Fruit fly (Drosophila melanogaster) whole organism, embryonic: ENCODE results near the gene CG31161.

ENCODE experiments used
- CG12769 ChIP-seq: fragments of 200-800 bp; sonication (Bioruptor generic); optimal IDR thresholded peaks from 2 replicates; lab custom pipeline; 2019; ENCODE audit warnings: missing biosample characterization, mild to moderate bottlenecking, missing genetic modification characterization, moderate library complexity
- CG30431 ChIP-seq: fragments of 200-800 bp; sonication (Bioruptor generic); optimal IDR thresholded peaks from 2 replicates; lab custom pipeline; 2017; ENCODE audit warnings: missing biosample characterization, missing genetic modification characterization
- CG7357 ChIP-seq: fragments of 200-800 bp; sonication (Bioruptor generic); IDR thresholded peaks from 3 replicates; pipeline ENCODE4 v1.3.6; 2022; ENCODE audit warnings: missing biosample characterization, missing genetic modification characterization
- CG8359 ChIP-seq: fragments of 200-800 bp; sonication (Bioruptor generic); optimal IDR thresholded peaks from 2 replicates; lab custom pipeline; 2017; ENCODE audit warnings: missing biosample characterization, mild to moderate bottlenecking, missing genetic modification characterization, borderline replicate concordance
- z ChIP-seq: fragments of 200-800 bp; sonication (Bioruptor generic); IDR thresholded peaks from 3 replicates; pipeline ENCODE4 v1.3.6; 2022; ENCODE audit warnings: missing biosample characterization, missing genetic modification characterization

The CG31161 gene

DNA sequence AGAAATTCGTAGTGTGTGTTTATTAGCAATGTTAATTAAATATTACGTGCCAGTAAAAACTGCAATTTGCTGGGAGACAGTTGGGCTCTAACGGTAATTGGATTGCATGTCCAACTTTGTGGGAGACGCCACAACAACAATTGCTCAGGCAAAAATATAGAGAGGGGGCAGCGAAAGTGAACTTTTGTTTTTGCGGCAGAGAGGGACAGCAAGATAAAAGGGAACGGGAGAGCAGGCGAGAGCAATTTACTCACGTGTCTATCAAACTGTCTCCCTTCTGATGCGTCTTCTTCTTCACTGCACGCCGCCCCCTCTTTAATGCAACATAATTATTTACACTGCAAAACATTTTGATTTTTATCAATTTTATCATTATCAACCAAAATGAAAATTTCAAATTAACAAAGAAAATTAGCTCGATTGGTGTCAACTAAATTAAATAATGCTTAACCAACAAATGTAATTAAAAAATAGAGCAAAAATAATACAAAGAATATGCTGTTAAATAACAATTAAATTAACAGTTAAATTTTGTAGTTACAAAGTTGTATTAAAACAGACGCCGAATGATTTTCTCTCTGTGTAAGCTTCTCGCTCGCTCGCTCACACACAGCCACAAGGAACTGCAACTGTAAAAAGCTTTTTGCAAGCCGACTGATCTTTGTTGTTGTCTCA, 51.1 kb downstream of the CG31161 start (continued):
- TF ChIP-seq CG8359 (GFP tag; lab: Kevin White, UChicago) = peak; percentile 66
- TF ChIP-seq CG30431 (GFP tag; lab: Kevin White, UChicago) = peak; percentile 67
- TF ChIP-seq z = no peak; the same call in 2 of the 3 replicates
- no peak for TF ChIP-seq CG7357 (GFP tag; lab: Robert Waterston, UW)
- TF ChIP-seq CG12769 (tag; lab: Kevin White, UChicago) = no peak
- TF ChIP-seq, all 482 proteins: peak for 335
